Fruit fly (Drosophila melanogaster): Measurements from ENCODE around the gene Mcm6.

Mcm6 gene

DNA sequence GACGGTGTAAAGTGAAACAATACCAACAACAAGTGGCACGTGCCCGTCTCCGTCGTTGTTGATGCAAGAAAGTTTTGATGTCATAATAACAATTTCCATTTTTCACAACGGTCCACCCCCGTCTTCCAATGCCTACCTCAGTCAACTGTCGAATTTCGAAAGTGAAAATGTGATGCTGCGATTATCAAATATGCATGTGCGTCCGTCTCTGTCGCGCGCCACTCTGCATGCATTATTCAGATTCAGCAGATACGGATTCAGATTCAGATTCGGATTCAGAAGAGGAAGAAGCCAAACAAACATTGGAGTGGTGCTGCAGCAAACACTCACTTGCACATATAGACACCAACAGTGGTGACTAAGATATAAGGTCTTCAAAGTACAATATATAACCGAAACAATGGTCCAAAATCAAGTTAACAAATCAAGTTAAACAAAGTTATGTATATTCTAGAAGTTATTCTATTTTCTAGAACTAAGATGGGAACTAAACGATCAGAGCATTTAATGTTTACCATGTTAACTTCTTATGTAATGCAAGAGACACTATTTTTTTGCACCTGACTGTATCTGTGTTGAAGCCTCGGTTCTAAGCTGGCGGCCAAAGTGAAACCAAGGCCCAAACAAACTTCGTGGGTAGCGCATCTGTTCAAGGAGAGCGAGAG, 31.5 kb upstream of the Mcm6 start (continued):
- TF ChIP-seq pnt (GFP tag; optimal IDR thresholded peaks at IDR 0.05): no peak
- TF ChIP-seq CG15696 (tag; optimal IDR thresholded peaks at IDR 0.05): peak; percentile 4
- TF ChIP-seq pita (GFP tag; optimal IDR thresholded peaks at IDR 0.05): no peak
- TF ChIP-seq aop (GFP tag; IDR thresholded peaks at IDR 0.05): no peak
- no peak for TF ChIP-seq slp2 (GFP tag; optimal IDR thresholded peaks at IDR 0.05)
- no peak for TF ChIP-seq CG34224 (GFP tag; IDR thresholded peaks at IDR 0.05; ENCODE audit: partially characterized antibody)
- peak; percentile 85 for TF ChIP-seq sens (GFP tag)
- TF ChIP-seq Awh (GFP tag; IDR thresholded peaks at IDR 0.05): no peak
- TF ChIP-seq Bteb2 (GFP tag; optimal IDR thresholded peaks at IDR 0.05): no peak
- TF ChIP-seq seq (GFP tag; IDR thresholded peaks at IDR 0.05): no peak
- TF ChIP-seq ase (GFP tag; IDR thresholded peaks at IDR 0.05): no peak
- TF ChIP-seq chif (GFP tag; optimal IDR thresholded peaks at IDR 0.05): peak; percentile 21 to 25
- TF ChIP-seq CG3995 (GFP tag; optimal IDR thresholded peaks at IDR 0.05): no peak
- TF ChIP-seq CG8281 (tag; optimal IDR thresholded peaks at IDR 0.05): no peak
- TF ChIP-seq CG8944 (GFP tag; optimal IDR thresholded peaks at IDR 0.05): no peak
- TF ChIP-seq CG32772 (GFP tag; IDR thresholded peaks at IDR 0.05): no peak
- TF ChIP-seq CG34422 (GFP tag; IDR thresholded peaks at IDR 0.05): no peak
- no peak for TF ChIP-seq ken (GFP tag; IDR thresholded peaks at IDR 0.05)
- no peak for TF ChIP-seq jigr1 (GFP tag; IDR thresholded peaks at IDR 0.05)
- peak; percentile 0 for TF ChIP-seq chn (GFP tag; optimal IDR thresholded peaks at IDR 0.05)
- TF ChIP-seq zfh1 (GFP tag; IDR thresholded peaks at IDR 0.05): 0 out of 3 replicates have a peak, but pooled peaks have one; percentile 36
- no peak for TF ChIP-seq Lhr (GFP tag; optimal IDR thresholded peaks at IDR 0.05)
- no peak for TF ChIP-seq CG2116 (GFP tag; optimal IDR thresholded peaks at IDR 0.05)
- TF ChIP-seq Oli (tag; optimal IDR thresholded peaks at IDR 0.05): peak; percentile 54
- TF ChIP-seq CG1602 (GFP tag; optimal IDR thresholded peaks at IDR 0.05): no peak
- TF ChIP-seq CG8478 (optimal IDR thresholded peaks at IDR 0.05): no peak
- peak; percentile 63 for TF ChIP-seq gem (tag; optimal IDR thresholded peaks at IDR 0.05)
- no peak for TF ChIP-seq tio (GFP tag; optimal IDR thresholded peaks at IDR 0.05)
- no peak for TF ChIP-seq CG17612 (GFP tag; IDR thresholded peaks at IDR 0.05)
- TF ChIP-seq Dip2 (GFP tag; IDR thresholded peaks at IDR 0.05): no peak
- no peak for TF ChIP-seq Hr3 (GFP tag; optimal IDR thresholded peaks at IDR 0.05)
- no peak for TF ChIP-seq CG2199 (GFP tag; IDR thresholded peaks at IDR 0.05)
- TF ChIP-seq cas (GFP tag; IDR thresholded peaks at IDR 0.05): no peak
- no peak for TF ChIP-seq Elba2 (GFP tag; optimal IDR thresholded peaks at IDR 0.05)
- TF ChIP-seq phol (tag; optimal IDR thresholded peaks at IDR 0.05): peak; percentile 49
- TF ChIP-seq Dref (GFP tag; IDR thresholded peaks at IDR 0.05): no peak
- TF ChIP-seq HmgD (GFP tag; optimal IDR thresholded peaks at IDR 0.05): no peak
- no peak for TF ChIP-seq Rfx (GFP tag; IDR thresholded peaks at IDR 0.05)
- TF ChIP-seq CG6654 (GFP tag; optimal IDR thresholded peaks at IDR 0.05): no peak
- TF ChIP-seq gcm (GFP tag; optimal IDR thresholded peaks at IDR 0.05): no peak
- TF ChIP-seq Xrp1 (GFP tag; IDR thresholded peaks at IDR 0.05): peak; percentile 68
- TF ChIP-seq Jarid2 (GFP tag; optimal IDR thresholded peaks at IDR 0.05): no peak
- no peak for TF ChIP-seq Opbp (GFP tag; IDR thresholded peaks at IDR 0.05; ENCODE audit: partially characterized antibody)
- no peak for TF ChIP-seq pros (GFP tag; optimal IDR thresholded peaks at IDR 0.05)
- no peak for TF ChIP-seq NC2α (GFP tag; optimal IDR thresholded peaks at IDR 0.05)
- no peak for TF ChIP-seq CG9215 (GFP tag; IDR thresholded peaks at IDR 0.05)
- TF ChIP-seq CG7963 (GFP tag; IDR thresholded peaks at IDR 0.05; ENCODE audit: partially characterized antibody): no peak
- TF ChIP-seq CG4360 (GFP tag; IDR thresholded peaks at IDR 0.05): no peak
- no peak for TF ChIP-seq H2.0 (GFP tag; IDR thresholded peaks at IDR 0.05)
- TF ChIP-seq CG11085 (GFP tag; IDR thresholded peaks at IDR 0.05): no peak
- no peak for TF ChIP-seq CG1792 (GFP tag; optimal IDR thresholded peaks at IDR 0.05)
- no peak for TF ChIP-seq fd102C (GFP tag; optimal IDR thresholded peaks at IDR 0.05)
